Fruit fly (Drosophila melanogaster) whole organism, embryonic: Measurements from ENCODE around the gene sima.

Experiments
- CG11247 ChIP-seq: fragments of 200-800 bp; sonication (Bioruptor generic); IDR thresholded peaks from 2 replicates; pipeline ENCODE4 v1.3.6; 2022; ENCODE audit warnings: missing biosample characterization, missing genetic modification characterization
- CG11456 ChIP-seq: fragments of 200-800 bp; sonication (Bioruptor generic); IDR thresholded peaks from 3 replicates; pipeline ENCODE4 v1.3.6; 2022; ENCODE audit warnings: missing biosample characterization, missing genetic modification characterization
- CG14965 ChIP-seq: fragments of 200-800 bp; sonication (Bioruptor generic); optimal IDR thresholded peaks from 2 replicates; lab custom pipeline; 2016; ENCODE audit warnings: missing biosample characterization, missing genetic modification characterization, borderline replicate concordance
- CG15479 ChIP-seq: fragments of 200-800 bp; sonication (Bioruptor generic); optimal IDR thresholded peaks from 3 replicates; lab custom pipeline; 2019; ENCODE audit warnings: missing biosample characterization, mild to moderate bottlenecking, missing genetic modification characterization, moderate library complexity
- CG16813 ChIP-seq: fragments of 200-800 bp; sonication (Bioruptor generic); IDR thresholded peaks from 3 replicates; pipeline ENCODE4 v1.3.6; 2022; ENCODE audit warnings: missing biosample characterization, missing genetic modification characterization; ENCODE audit not compliant: partially characterized antibody
- CG16863 ChIP-seq: fragments of 200-800 bp; sonication (Bioruptor generic); optimal IDR thresholded peaks from 3 replicates; lab custom pipeline; 2016; ENCODE audit warnings: missing biosample characterization, missing genetic modification characterization
- CG1792 ChIP-seq: fragments of 200-800 bp; sonication (Bioruptor generic); optimal IDR thresholded peaks from 2 replicates; lab custom pipeline; 2016; ENCODE audit warnings: missing biosample characterization, missing genetic modification characterization
- CG2116 ChIP-seq: fragments of 200-800 bp; sonication (Bioruptor generic); optimal IDR thresholded peaks from 3 replicates; lab custom pipeline; 2018; ENCODE audit warnings: missing biosample characterization, mild to moderate bottlenecking, missing genetic modification characterization
- CG3407 ChIP-seq: fragments of 200-800 bp; sonication (Bioruptor generic); optimal IDR thresholded peaks from 2 replicates; lab custom pipeline; 2018; ENCODE audit warnings: missing biosample characterization, mild to moderate bottlenecking, missing genetic modification characterization
- CG34376 ChIP-seq: fragments of 200-800 bp; sonication (Bioruptor generic); optimal IDR thresholded peaks from 2 replicates; lab custom pipeline; 2018; ENCODE audit warnings: missing biosample characterization, mild to moderate bottlenecking, missing genetic modification characterization
- CG7372 ChIP-seq: fragments of 200-800 bp; sonication (Bioruptor generic); IDR thresholded peaks from 2 replicates; pipeline ENCODE4 v1.3.6; 2022; ENCODE audit warnings: missing biosample characterization, missing genetic modification characterization
- CG7745 ChIP-seq: fragments of 200-800 bp; sonication (Bioruptor generic); optimal IDR thresholded peaks from 2 replicates; lab custom pipeline; 2018; ENCODE audit warnings: missing biosample characterization, mild to moderate bottlenecking, missing genetic modification characterization, moderate library complexity
- CG9876 ChIP-seq: fragments of 200-800 bp; sonication (Bioruptor generic); optimal IDR thresholded peaks from 2 replicates; lab custom pipeline; 2016; ENCODE audit warnings: missing biosample characterization, missing genetic modification characterization
- CHES-1-like ChIP-seq: fragments of 200-800 bp; sonication (Bioruptor generic); optimal IDR thresholded peaks from 2 replicates; lab custom pipeline; 2016; ENCODE audit warnings: missing biosample characterization, missing genetic modification characterization
- Fer2 ChIP-seq: fragments of 200-800 bp; sonication (Bioruptor generic); optimal IDR thresholded peaks from 2 replicates; lab custom pipeline; 2018; ENCODE audit warnings: missing biosample characterization, mild to moderate bottlenecking, missing genetic modification characterization, moderate library complexity
- HLHmδ ChIP-seq: fragments of 200-800 bp; sonication (Bioruptor generic); optimal IDR thresholded peaks from 2 replicates; lab custom pipeline; 2018; ENCODE audit warnings: missing biosample characterization, mild to moderate bottlenecking, missing genetic modification characterization, moderate library complexity
- MBD-R2 ChIP-seq: fragments of 200-800 bp; sonication (Bioruptor generic); IDR thresholded peaks from 2 replicates; pipeline ENCODE4 v1.3.6; 2022; ENCODE audit warnings: missing biosample characterization, missing genetic modification characterization
- MESR4 ChIP-seq: fragments of 200-800 bp; sonication (Bioruptor generic); optimal IDR thresholded peaks from 2 replicates; lab custom pipeline; 2018; ENCODE audit warnings: missing biosample characterization, mild to moderate bottlenecking, missing genetic modification characterization, moderate library complexity
- Myb ChIP-seq: fragments of 200-800 bp; sonication (Bioruptor generic); optimal IDR thresholded peaks from 2 replicates; lab custom pipeline; 2016; ENCODE audit warnings: missing biosample characterization, missing genetic modification characterization
- Nf-YC ChIP-seq: fragments of 200-800 bp; optimal IDR thresholded peaks from 3 replicates; lab custom pipeline; 2019; ENCODE audit warnings: missing biosample characterization, mild to moderate bottlenecking, missing genetic modification characterization, moderate library complexity
- Optix ChIP-seq: fragments of 200-800 bp; sonication (Bioruptor generic); IDR thresholded peaks from 3 replicates; pipeline ENCODE4 v1.3.6; 2022; ENCODE audit warnings: missing biosample characterization, missing genetic modification characterization
- Pdp1 ChIP-seq, 2 experiments: fragments of 200-800 bp; sonication (Bioruptor generic); optimal IDR thresholded peaks; 3 replicates each; lab custom pipeline; 2016; ENCODE audit warnings: missing biosample characterization in 2 of 2, missing genetic modification characterization in 2 of 2, mild to moderate bottlenecking in 1 of 2, moderate library complexity in 1 of 2
- Poxn ChIP-seq: fragments of 200-800 bp; sonication (Bioruptor generic); IDR thresholded peaks from 2 replicates; pipeline ENCODE4 v1.3.6; 2022; ENCODE audit warnings: missing biosample characterization, missing genetic modification characterization
- Rx ChIP-seq: fragments of 200-800 bp; sonication (Bioruptor generic); IDR thresholded peaks from 2 replicates; pipeline ENCODE4 v1.3.6; 2022; ENCODE audit warnings: missing biosample characterization, missing genetic modification characterization
- Side ChIP-seq: fragments of 200-800 bp; sonication (Bioruptor generic); optimal IDR thresholded peaks from 2 replicates; lab custom pipeline; 2016; ENCODE audit warnings: missing biosample characterization, missing genetic modification characterization
- Taf1 ChIP-seq: fragments of 200-800 bp; sonication (Bioruptor generic); IDR thresholded peaks from 2 replicates; pipeline ENCODE4 v1.3.6; 2022; ENCODE audit warnings: missing biosample characterization, missing genetic modification characterization
- ara ChIP-seq: fragments of 200-800 bp; sonication (Bioruptor generic); IDR thresholded peaks from 2 replicates; pipeline ENCODE4 v1.3.6; 2022; ENCODE audit warnings: missing biosample characterization, missing genetic modification characterization
- bowl ChIP-seq: fragments of 200-800 bp; sonication (Bioruptor generic); IDR thresholded peaks from 2 replicates; pipeline ENCODE4 v1.3.6; 2022; ENCODE audit warnings: missing biosample characterization, missing genetic modification characterization
- disco-r ChIP-seq: fragments of 200-800 bp; sonication (Bioruptor generic); optimal IDR thresholded peaks from 2 replicates; lab custom pipeline; 2016; ENCODE audit warnings: missing biosample characterization, missing genetic modification characterization
- dpn ChIP-seq, 2 experiments: fragments of 200-800 bp; sonication (Bioruptor generic); optimal IDR thresholded peaks; 3 replicates each; lab custom pipeline; 2016; ENCODE audit warnings: missing biosample characterization in 2 of 2, missing genetic modification characterization in 2 of 2
- dysf ChIP-seq: fragments of 200-800 bp; sonication (Bioruptor generic); IDR thresholded peaks from 3 replicates; pipeline ENCODE4 v1.3.6; 2022; ENCODE audit warnings: missing biosample characterization, missing genetic modification characterization
- fd102C ChIP-seq: fragments of 200-800 bp; sonication (Bioruptor generic); optimal IDR thresholded peaks from 2 replicates; lab custom pipeline; 2018; ENCODE audit warnings: missing biosample characterization, mild to moderate bottlenecking, missing genetic modification characterization, moderate library complexity
- gce ChIP-seq: fragments of 200-800 bp; sonication (Bioruptor generic); IDR thresholded peaks from 3 replicates; pipeline ENCODE4 v1.3.6; 2022; ENCODE audit warnings: missing biosample characterization, missing genetic modification characterization
- grn ChIP-seq: fragments of 200-800 bp; sonication (Bioruptor generic); optimal IDR thresholded peaks from 3 replicates; lab custom pipeline; 2017; ENCODE audit warnings: missing biosample characterization, missing genetic modification characterization
- ind ChIP-seq: fragments of 200-800 bp; sonication (Bioruptor generic); optimal IDR thresholded peaks from 3 replicates; lab custom pipeline; 2016; ENCODE audit warnings: missing biosample characterization, missing genetic modification characterization
- inv ChIP-seq: fragments of 200-800 bp; sonication (Bioruptor generic); IDR thresholded peaks from 2 replicates; pipeline ENCODE4 v1.3.6; 2022; ENCODE audit warnings: missing biosample characterization, missing genetic modification characterization; ENCODE audit not compliant: partially characterized antibody
- luna ChIP-seq: fragments of 200-800 bp; sonication (Bioruptor generic); optimal IDR thresholded peaks from 2 replicates; lab custom pipeline; 2016; ENCODE audit warnings: missing biosample characterization, missing genetic modification characterization
- nerfin-1 ChIP-seq: fragments of 200-800 bp; sonication (Bioruptor generic); optimal IDR thresholded peaks from 3 replicates; lab custom pipeline; 2019; ENCODE audit warnings: missing biosample characterization, mild to moderate bottlenecking, missing genetic modification characterization, moderate library complexity
- oc ChIP-seq: fragments of 200-800 bp; sonication (Bioruptor generic); optimal IDR thresholded peaks from 2 replicates; lab custom pipeline; 2018; ENCODE audit warnings: missing biosample characterization, mild to moderate bottlenecking, missing genetic modification characterization, moderate library complexity
- odd ChIP-seq: fragments of 200-800 bp; sonication (Bioruptor generic); optimal IDR thresholded peaks from 2 replicates; lab custom pipeline; 2017; ENCODE audit warnings: missing biosample characterization, mild to moderate bottlenecking, missing genetic modification characterization
- pros ChIP-seq: fragments of 200-800 bp; sonication (Bioruptor generic); optimal IDR thresholded peaks from 3 replicates; lab custom pipeline; 2019; ENCODE audit warnings: missing biosample characterization, mild to moderate bottlenecking, missing genetic modification characterization, moderate library complexity
- pzg ChIP-seq: fragments of 200-800 bp; sonication (Bioruptor generic); optimal IDR thresholded peaks from 3 replicates; lab custom pipeline; 2018; ENCODE audit warnings: missing biosample characterization, mild to moderate bottlenecking, missing genetic modification characterization, moderate library complexity
- sd ChIP-seq: fragments of 200-800 bp; sonication (Bioruptor generic); optimal IDR thresholded peaks from 3 replicates; lab custom pipeline; 2018; ENCODE audit warnings: missing biosample characterization, mild to moderate bottlenecking, missing genetic modification characterization, moderate library complexity
- sens ChIP-seq: fragments of 200-800 bp; sonication (Bioruptor generic); peaks from one replicate; lab custom pipeline; 2016; ENCODE audit warnings: missing biosample characterization, missing genetic modification characterization
- seq ChIP-seq: fragments of 200-800 bp; sonication (Bioruptor generic); IDR thresholded peaks from 2 replicates; pipeline ENCODE4 v1.3.6; 2022; ENCODE audit warnings: missing biosample characterization, missing genetic modification characterization
- sob ChIP-seq: fragments of 200-800 bp; sonication (Bioruptor generic); IDR thresholded peaks from 2 replicates; pipeline ENCODE4 v1.3.6; 2022; ENCODE audit warnings: missing biosample characterization, missing genetic modification characterization
- sr ChIP-seq: fragments of 200-800 bp; sonication (Bioruptor generic); IDR thresholded peaks from 3 replicates; pipeline ENCODE4 v1.3.6; 2022; ENCODE audit warnings: missing biosample characterization, missing genetic modification characterization
- tin ChIP-seq: fragments of 200-800 bp; sonication (Bioruptor generic); optimal IDR thresholded peaks from 3 replicates; lab custom pipeline; 2016; ENCODE audit warnings: missing biosample characterization, missing genetic modification characterization
- tio ChIP-seq: fragments of 200-800 bp; sonication (Bioruptor generic); optimal IDR thresholded peaks from 2 replicates; lab custom pipeline; 2017; ENCODE audit warnings: missing biosample characterization, missing genetic modification characterization, inconsistent platforms
- unc-4 ChIP-seq: fragments of 200-800 bp; sonication (Bioruptor generic); IDR thresholded peaks from 2 replicates; pipeline ENCODE4 v1.3.6; 2022; ENCODE audit warnings: missing biosample characterization, missing genetic modification characterization; ENCODE audit not compliant: partially characterized antibody
- zf30C ChIP-seq: fragments of 200-800 bp; sonication (Bioruptor generic); optimal IDR thresholded peaks from 3 replicates; lab custom pipeline; 2018; ENCODE audit warnings: missing biosample characterization, mild to moderate bottlenecking, missing genetic modification characterization

The sima gene

dm6 chr3R:30166159-30166784, 108.2 kb downstream of the sima start, which contains the start of gene VhaAC45RP (continued):
- TF ChIP-seq HLHmδ (no peak), MESR4 (GFP tag; lab: Kevin White, UChicago) (peak; percentile 74), CG3407 (no peak), zf30C (GFP tag; lab: Kevin White, UChicago) (no peak), CG1792 (GFP tag; lab: Kevin White, UChicago) (no peak), Myb (peak; percentile 14), pzg (GFP tag; lab: Kevin White, UChicago) (peak; percentile 8), Poxn (GFP tag; lab: Robert Waterston, UW) (no peak), MBD-R2 (GFP tag; lab: Robert Waterston, UW) (no peak), Nf-YC (peak; percentile 28), CG16863 (GFP tag; lab: Kevin White, UChicago) (no peak), CG7372 (GFP tag; lab: Robert Waterston, UW) (no peak), Rx (no peak), CHES-1-like (GFP tag; lab: Kevin White, UChicago) (no peak), dpn (GFP tag; optimal IDR thresholded peaks at IDR 0.05; lab: Kevin White, UChicago) (no peak), Side (no peak), CG15479 (GFP tag; lab: Kevin White, UChicago) (no peak), dysf (GFP tag; lab: Robert Waterston, UW) (no peak), luna (no peak), CG11456 (GFP tag; lab: Robert Waterston, UW) (no peak), nerfin-1 (tag; lab: Kevin White, UChicago) (peak; percentile 99), gce (no peak), sens (GFP tag; lab: Kevin White, UChicago) (peak; percentile 60), sob (GFP tag; lab: Robert Waterston, UW) (no peak), CG34376 (no peak), tio (GFP tag; lab: Kevin White, UChicago) (no peak), Taf1 (GFP tag; lab: Robert Waterston, UW) (no peak), bowl (no peak), fd102C (no peak), CG14965 (GFP tag; lab: Kevin White, UChicago) (no peak), oc (no peak), tin (no peak), unc-4 (no peak), inv (GFP tag; lab: Robert Waterston, UW) (no peak), sd (tag; lab: Kevin White, UChicago) (peak; percentile 86), CG11247 (GFP tag; lab: Robert Waterston, UW) (no peak), pros (peak; percentile 26), disco-r (GFP tag; lab: Kevin White, UChicago) (no peak), grn (GFP tag; lab: Kevin White, UChicago) (no peak), CG16813 (GFP tag; lab: Robert Waterston, UW) (no peak), seq (GFP tag; lab: Robert Waterston, UW) (peak; percentile 44; the same call in 1 of the 2 replicates), CG2116 (no peak), ara (GFP tag; lab: Robert Waterston, UW) (no peak), CG7745 (tag; lab: Kevin White, UChicago) (no peak), odd (GFP tag; lab: Kevin White, UChicago) (no peak), CG9876 (GFP tag; lab: Kevin White, UChicago) (no peak), sr (GFP tag; lab: Robert Waterston, UW) (no peak), Pdp1 (GFP tag; optimal IDR thresholded peaks at IDR 0.05; lab: Kevin White, UChicago) (peak in 1 of 2 experiments; percentile 20), ind (GFP tag; lab: Kevin White, UChicago) (no peak), Fer2 (tag; lab: Kevin White, UChicago) (no peak), Optix (GFP tag; lab: Robert Waterston, UW) (no peak)
